Fruit fly (Drosophila melanogaster) whole organism, embryonic: Measurements from ENCODE around the gene CG42488.
A peak's percentile ranks its signal among the peaks of the same experiment; 100 is the strongest.

ENCODE experiments used
- Atf3 ChIP-seq: fragments of 200-800 bp; sonication (Bioruptor generic); optimal IDR thresholded peaks from 3 replicates; lab custom pipeline; 2016; ENCODE audit warnings: missing biosample characterization, missing genetic modification characterization
- Bdp1 ChIP-seq: fragments of 200-800 bp; sonication (Bioruptor generic); optimal IDR thresholded peaks from 3 replicates; lab custom pipeline; 2016; ENCODE audit warnings: missing biosample characterization, missing genetic modification characterization
- CG10366 ChIP-seq: fragments of 200-800 bp; sonication (Bioruptor generic); IDR thresholded peaks from 2 replicates; pipeline ENCODE4 v1.3.6; 2022; ENCODE audit warnings: missing biosample characterization, missing genetic modification characterization
- CG12659 ChIP-seq: fragments of 200-800 bp; sonication (Bioruptor generic); optimal IDR thresholded peaks from 3 replicates; lab custom pipeline; 2017; ENCODE audit warnings: mild to moderate bottlenecking, missing biosample characterization, missing genetic modification reagents, missing genetic modification characterization
- CG14014 ChIP-seq: fragments of 200-800 bp; sonication (Bioruptor generic); IDR thresholded peaks from 2 replicates; pipeline ENCODE4 v1.3.6; 2022; ENCODE audit warnings: missing biosample characterization, missing genetic modification characterization
- CG15479 ChIP-seq: fragments of 200-800 bp; sonication (Bioruptor generic); optimal IDR thresholded peaks from 3 replicates; lab custom pipeline; 2019; ENCODE audit warnings: missing biosample characterization, mild to moderate bottlenecking, missing genetic modification characterization, moderate library complexity
- CG2678 ChIP-seq: fragments of 200-800 bp; sonication (Bioruptor generic); optimal IDR thresholded peaks from 3 replicates; lab custom pipeline; 2019; ENCODE audit warnings: missing biosample characterization, mild to moderate bottlenecking, missing genetic modification characterization, moderate library complexity
- CG30403 ChIP-seq: fragments of 200-800 bp; sonication (Bioruptor generic); optimal IDR thresholded peaks from 3 replicates; lab custom pipeline; 2016; ENCODE audit warnings: missing biosample characterization, missing genetic modification characterization
- CG4424 ChIP-seq: fragments of 200-800 bp; sonication (Bioruptor generic); optimal IDR thresholded peaks from 3 replicates; lab custom pipeline; 2016; ENCODE audit warnings: missing biosample characterization, missing genetic modification characterization
- CG5953 ChIP-seq: fragments of 200-800 bp; sonication (Bioruptor generic); IDR thresholded peaks from 2 replicates; pipeline ENCODE4 v1.3.6; 2022; ENCODE audit warnings: missing biosample characterization, missing genetic modification characterization
- CG6175 ChIP-seq: fragments of 200-800 bp; sonication (Bioruptor generic); IDR thresholded peaks from 3 replicates; pipeline ENCODE4 v1.3.6; 2022; ENCODE audit warnings: missing biosample characterization, missing genetic modification characterization
- CG8089 ChIP-seq: fragments of 200-800 bp; sonication (Bioruptor generic); optimal IDR thresholded peaks from 3 replicates; lab custom pipeline; 2016; ENCODE audit warnings: missing biosample characterization, missing genetic modification characterization
- CG8388 ChIP-seq: fragments of 200-800 bp; sonication (Bioruptor generic); optimal IDR thresholded peaks from 2 replicates; lab custom pipeline; 2019; ENCODE audit warnings: missing biosample characterization, mild to moderate bottlenecking, missing genetic modification characterization, moderate library complexity
- CG9876 ChIP-seq: fragments of 200-800 bp; sonication (Bioruptor generic); optimal IDR thresholded peaks from 2 replicates; lab custom pipeline; 2016; ENCODE audit warnings: missing biosample characterization, missing genetic modification characterization
- CG9932 ChIP-seq: fragments of 200-800 bp; sonication (Bioruptor generic); IDR thresholded peaks from 2 replicates; pipeline ENCODE4 v1.3.6; 2022; ENCODE audit warnings: missing biosample characterization, missing genetic modification characterization
- Chrac-16 ChIP-seq: fragments of 200-800 bp; sonication (Bioruptor generic); optimal IDR thresholded peaks from 3 replicates; lab custom pipeline; 2016; ENCODE audit warnings: missing biosample characterization, missing genetic modification characterization
- CoRest ChIP-seq: fragments of 200-800 bp; sonication (Bioruptor generic); optimal IDR thresholded peaks from 3 replicates; lab custom pipeline; 2018; ENCODE audit warnings: missing biosample characterization, mild to moderate bottlenecking, missing genetic modification characterization, moderate library complexity
- Dbx ChIP-seq: fragments of 200-800 bp; sonication (Bioruptor generic); IDR thresholded peaks from 3 replicates; pipeline ENCODE4 v1.3.6; 2022; ENCODE audit warnings: missing biosample characterization, missing genetic modification characterization
- Doc3 ChIP-seq: fragments of 200-800 bp; sonication (Bioruptor generic); IDR thresholded peaks from 3 replicates; pipeline ENCODE4 v1.3.6; 2022; ENCODE audit warnings: missing biosample characterization, missing genetic modification characterization; ENCODE audit not compliant: partially characterized antibody
- E2f1 ChIP-seq: fragments of 200-800 bp; sonication (Bioruptor generic); IDR thresholded peaks from 2 replicates; pipeline ENCODE4 v1.3.6; 2022; ENCODE audit warnings: missing biosample characterization, missing genetic modification characterization
- Ets65A ChIP-seq: fragments of 200-800 bp; sonication (Bioruptor generic); peaks from one replicate; lab custom pipeline; 2016; ENCODE audit warnings: missing biosample characterization, missing genetic modification characterization
- Fer3 ChIP-seq: fragments of 200-800 bp; sonication (Bioruptor generic); optimal IDR thresholded peaks from 2 replicates; lab custom pipeline; 2018; ENCODE audit warnings: missing biosample characterization, mild to moderate bottlenecking, missing genetic modification characterization, moderate library complexity
- Gug ChIP-seq: fragments of 200-800 bp; sonication (Bioruptor generic); IDR thresholded peaks from 4 replicates; pipeline ENCODE4 v1.3.6; 2022; ENCODE audit warnings: missing biosample characterization, missing genetic modification characterization
- HLH3B ChIP-seq: fragments of 200-800 bp; sonication (Bioruptor generic); IDR thresholded peaks from 2 replicates; pipeline ENCODE4 v1.3.6; 2022; ENCODE audit warnings: missing biosample characterization, missing genetic modification characterization
- HLHmδ ChIP-seq: fragments of 200-800 bp; sonication (Bioruptor generic); optimal IDR thresholded peaks from 2 replicates; lab custom pipeline; 2018; ENCODE audit warnings: missing biosample characterization, mild to moderate bottlenecking, missing genetic modification characterization, moderate library complexity
- HmgD ChIP-seq: fragments of 200-800 bp; sonication (Bioruptor generic); optimal IDR thresholded peaks from 3 replicates; lab custom pipeline; 2016; ENCODE audit warnings: missing biosample characterization, missing genetic modification characterization
- Hr3 ChIP-seq: fragments of 200-800 bp; sonication (Bioruptor generic); optimal IDR thresholded peaks from 3 replicates; lab custom pipeline; 2016; ENCODE audit warnings: missing biosample characterization, missing genetic modification characterization
- Nf-YB ChIP-seq: fragments of 200-800 bp; sonication (Bioruptor generic); optimal IDR thresholded peaks from 3 replicates; lab custom pipeline; 2019; ENCODE audit warnings: missing biosample characterization, mild to moderate bottlenecking, missing genetic modification characterization, moderate library complexity
- Nf-YC ChIP-seq: fragments of 200-800 bp; optimal IDR thresholded peaks from 3 replicates; lab custom pipeline; 2019; ENCODE audit warnings: missing biosample characterization, mild to moderate bottlenecking, missing genetic modification characterization, moderate library complexity
- Rfx ChIP-seq: fragments of 200-800 bp; sonication (Bioruptor generic); IDR thresholded peaks from 2 replicates; pipeline ENCODE4 v1.3.6; 2022; ENCODE audit warnings: missing biosample characterization, missing genetic modification characterization
- Tbp ChIP-seq: fragments of >200 bp; optimal IDR thresholded peaks from 2 replicates; lab custom pipeline; 2018; ENCODE audit warnings: missing biosample characterization, missing genetic modification characterization
- chinmo ChIP-seq: fragments of 200-800 bp; sonication (Bioruptor generic); IDR thresholded peaks from 4 replicates; pipeline ENCODE4 v1.3.6; 2022; ENCODE audit warnings: missing biosample characterization, missing genetic modification characterization; ENCODE audit not compliant: partially characterized antibody
- disco-r ChIP-seq: fragments of 200-800 bp; sonication (Bioruptor generic); optimal IDR thresholded peaks from 2 replicates; lab custom pipeline; 2016; ENCODE audit warnings: missing biosample characterization, missing genetic modification characterization
- dmrt99B ChIP-seq: fragments of 200-800 bp; sonication (Bioruptor generic); optimal IDR thresholded peaks from 2 replicates; lab custom pipeline; 2018; ENCODE audit warnings: missing biosample characterization, mild to moderate bottlenecking, missing genetic modification characterization, moderate library complexity
- en ChIP-seq: fragments of 200-800 bp; sonication (Bioruptor generic); optimal IDR thresholded peaks from 2 replicates; lab custom pipeline; 2016; ENCODE audit warnings: missing biosample characterization, missing genetic modification characterization
- eve ChIP-seq, 2 experiments: fragments of >200 bp; optimal IDR thresholded peaks; 2 replicates each; lab custom pipeline; 2017; ENCODE audit warnings: missing biosample characterization in 2 of 2, missing genetic modification characterization in 2 of 2
- ftz-f1 ChIP-seq: fragments of 200-800 bp; sonication (Bioruptor generic); optimal IDR thresholded peaks from 2 replicates; lab custom pipeline; 2016; ENCODE audit warnings: missing biosample characterization, missing genetic modification characterization
- grn ChIP-seq: fragments of 200-800 bp; sonication (Bioruptor generic); optimal IDR thresholded peaks from 3 replicates; lab custom pipeline; 2017; ENCODE audit warnings: missing biosample characterization, missing genetic modification characterization
- kay ChIP-seq: fragments of 200-800 bp; sonication (Bioruptor generic); optimal IDR thresholded peaks from 2 replicates; lab custom pipeline; 2016; ENCODE audit warnings: missing biosample characterization, missing genetic modification characterization
- knrl ChIP-seq: fragments of 200-800 bp; sonication (Bioruptor generic); IDR thresholded peaks from 3 replicates; pipeline ENCODE4 v1.3.6; 2022; ENCODE audit warnings: missing biosample characterization, missing genetic modification characterization; ENCODE audit not compliant: partially characterized antibody
- lmd ChIP-seq: fragments of 200-800 bp; sonication (Bioruptor generic); IDR thresholded peaks from 2 replicates; pipeline ENCODE4 v1.3.6; 2022; ENCODE audit warnings: missing biosample characterization, missing genetic modification characterization
- nom ChIP-seq: fragments of 200-800 bp; sonication (Bioruptor generic); optimal IDR thresholded peaks from 2 replicates; lab custom pipeline; 2017; ENCODE audit warnings: missing biosample characterization, missing genetic modification characterization, mild to moderate bottlenecking, moderate library complexity, missing genetic modification reagents
- org-1 ChIP-seq: fragments of 200-800 bp; sonication (Bioruptor generic); optimal IDR thresholded peaks from 2 replicates; lab custom pipeline; 2017; ENCODE audit warnings: missing biosample characterization, missing genetic modification characterization
- psq ChIP-seq: fragments of 200-800 bp; sonication (Bioruptor generic); optimal IDR thresholded peaks from 2 replicates; lab custom pipeline; 2017; ENCODE audit warnings: missing biosample characterization, missing genetic modification characterization
- sim ChIP-seq: fragments of 200-800 bp; sonication (Bioruptor generic); IDR thresholded peaks from 2 replicates; pipeline ENCODE4 v1.3.6; 2022; ENCODE audit warnings: missing biosample characterization, missing genetic modification characterization
- unpg ChIP-seq: fragments of 200-800 bp; sonication (Bioruptor generic); optimal IDR thresholded peaks from 3 replicates; lab custom pipeline; 2018; ENCODE audit warnings: missing biosample characterization, mild to moderate bottlenecking, missing genetic modification characterization, moderate library complexity
- vnd ChIP-seq: fragments of 200-800 bp; sonication (Bioruptor generic); IDR thresholded peaks from 3 replicates; pipeline ENCODE4 v1.3.6; 2022; ENCODE audit warnings: missing biosample characterization, missing genetic modification characterization; ENCODE audit not compliant: partially characterized antibody
- wor ChIP-seq: fragments of 200-800 bp; sonication (Bioruptor generic); IDR thresholded peaks from 2 replicates; pipeline ENCODE4 v1.3.6; 2022; ENCODE audit warnings: missing biosample characterization, missing genetic modification characterization

CG42488 gene

dm6 chr3R:25519465-25520071 is 36.7 kb downstream of the CG42488 start (continued):
- TF ChIP-seq HLHmδ (no peak), CoRest (tag; lab: Kevin White, UChicago) (peak; percentile 40), kay (GFP tag; lab: Kevin White, UChicago) (no peak), CG30403 (peak; percentile 44), Nf-YC (tag; lab: Kevin White, UChicago) (no peak), Doc3 (GFP tag; lab: Robert Waterston, UW) (no peak), wor (GFP tag; lab: Robert Waterston, UW) (peak; percentile 22; the same call in 1 of the 2 replicates), CG4424 (GFP tag; lab: Kevin White, UChicago) (peak; percentile 23), ftz-f1 (GFP tag; lab: Kevin White, UChicago) (no peak), eve (GFP tag; optimal IDR thresholded peaks at IDR 0.05; lab: Kevin White, UChicago) (peak in 1 of 2 experiments; percentile 39), CG12659 (GFP tag; lab: Kevin White, UChicago) (no peak), CG9876 (GFP tag; lab: Kevin White, UChicago) (no peak), Chrac-16 (peak; percentile 8), Hr3 (GFP tag; lab: Kevin White, UChicago) (peak; percentile 8)

dm6 chr3R:25529289-25529688 is 46.4 kb downstream of the CG42488 start:
- no peak for TF ChIP-seq Tbp (GFP tag; lab: Kevin White, UChicago)
- no peak for TF ChIP-seq CG8089
- TF ChIP-seq nom (GFP tag; lab: Kevin White, UChicago), result peak; percentile 60
- TF ChIP-seq chinmo (GFP tag; lab: Robert Waterston, UW), result peak; percentile 80; the same call in 1 of the 4 replicates
- no peak for TF ChIP-seq en (GFP tag; lab: Kevin White, UChicago)

DNA sequence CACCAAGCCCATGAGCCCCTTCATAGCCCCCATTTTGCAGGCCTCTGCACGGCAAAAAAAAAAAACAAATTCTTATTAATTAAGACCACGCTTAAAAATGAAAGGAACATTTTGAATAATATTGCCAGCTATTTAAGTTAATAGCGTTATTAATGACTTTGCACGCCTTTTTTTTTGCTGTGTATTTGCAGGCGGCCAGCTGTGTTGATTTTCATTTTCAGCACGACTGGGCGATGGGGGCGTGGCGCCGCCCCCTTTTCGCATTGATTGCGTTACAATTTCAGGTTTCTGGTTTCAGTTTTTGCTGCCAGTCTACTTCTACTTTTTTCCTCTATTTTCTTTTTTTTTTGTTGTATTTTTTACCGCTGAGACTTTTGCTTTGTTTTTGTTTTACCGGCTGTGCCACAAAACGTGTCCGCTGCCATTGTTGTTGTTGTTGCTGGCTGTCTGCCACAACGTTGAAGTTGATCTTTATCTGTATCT is 49.0 kb downstream of the CG42488 start:
- no peak for TF ChIP-seq vnd (GFP tag; lab: Robert Waterston, UW)
- TF ChIP-seq CG2678 (tag; lab: Kevin White, UChicago), result peak; percentile 21
- TF ChIP-seq CG14014, result no peak
- TF ChIP-seq Dbx, result no peak
- peak; percentile 56 for TF ChIP-seq CG10366 (GFP tag; lab: Robert Waterston, UW)
- no peak for TF ChIP-seq disco-r (GFP tag; lab: Kevin White, UChicago)
- TF ChIP-seq HLH3B (GFP tag; lab: Robert Waterston, UW), result 0 out of 2 replicates have a peak, but pooled peaks have one; percentile 17
- no peak for TF ChIP-seq Bdp1 (GFP tag; lab: Kevin White, UChicago)
- peak; percentile 15; the same call in 1 of the 2 replicates for TF ChIP-seq E2f1
- TF ChIP-seq psq (GFP tag; lab: Kevin White, UChicago), result no peak
- peak; percentile 91 for TF ChIP-seq Ets65A (GFP tag; lab: Kevin White, UChicago)
- peak; percentile 27; the same call in 1 of the 2 replicates for TF ChIP-seq CG9932 (GFP tag; lab: Robert Waterston, UW)
- TF ChIP-seq unpg (GFP tag; lab: Kevin White, UChicago), result peak; percentile 43
- TF ChIP-seq Atf3, result no peak
- TF ChIP-seq dmrt99B (tag; lab: Kevin White, UChicago), result peak; percentile 51
- TF ChIP-seq Nf-YB (GFP tag; lab: Kevin White, UChicago), result no peak
- TF ChIP-seq sim (GFP tag; lab: Robert Waterston, UW), result peak; percentile 35; the same call in 1 of the 2 replicates
- TF ChIP-seq Gug (GFP tag; lab: Robert Waterston, UW), result peak; percentile 42; the same call in 3 of the 4 replicates
- TF ChIP-seq CG5953, result no peak
- TF ChIP-seq Rfx (GFP tag; lab: Robert Waterston, UW), result peak; percentile 65
- TF ChIP-seq Fer3, result peak; percentile 9
- peak; percentile 52; the same call in 1 of the 3 replicates for TF ChIP-seq CG6175 (GFP tag; lab: Robert Waterston, UW)
- no peak; the same call in none of the 2 replicates for TF ChIP-seq lmd (GFP tag; lab: Robert Waterston, UW)
- peak; percentile 9 for TF ChIP-seq CG8388 (GFP tag; lab: Kevin White, UChicago)
- peak; percentile 35 for TF ChIP-seq grn (GFP tag; lab: Kevin White, UChicago)
- TF ChIP-seq org-1 (GFP tag; lab: Kevin White, UChicago), result no peak
- no peak for TF ChIP-seq knrl (GFP tag; lab: Robert Waterston, UW)
- TF ChIP-seq CG15479 (GFP tag; lab: Kevin White, UChicago), result no peak
- no peak for TF ChIP-seq HmgD
